Fruit fly (Drosophila melanogaster) whole organism, pupa: ENCODE data around the gene PIG-U.

ENCODE experiments used
- CG10348 ChIP-seq: fragments of 200-800 bp; sonication (Bioruptor generic); IDR thresholded peaks from 2 replicates; pipeline ENCODE4 v1.3.6; 2022; ENCODE audit warnings: missing biosample characterization, missing genetic modification characterization
- CG12605 ChIP-seq: fragments of 200-800 bp; sonication (Bioruptor generic); IDR thresholded peaks from 2 replicates; pipeline ENCODE4 v1.3.6; 2022; ENCODE audit warnings: missing biosample characterization, missing genetic modification characterization
- CG14655 ChIP-seq: fragments of 200-800 bp; sonication (Bioruptor generic); optimal IDR thresholded peaks from 3 replicates; lab custom pipeline; 2017; ENCODE audit warnings: mild to moderate bottlenecking, missing biosample characterization, missing genetic modification reagents, missing genetic modification characterization
- CG15710 ChIP-seq: fragments of 200-800 bp; sonication (Bioruptor generic); optimal IDR thresholded peaks from 2 replicates; lab custom pipeline; 2018; ENCODE audit warnings: missing biosample characterization, mild to moderate bottlenecking, missing genetic modification characterization, moderate library complexity
- CG32121 ChIP-seq: fragments of 200-800 bp; sonication (Bioruptor generic); IDR thresholded peaks from 2 replicates; pipeline ENCODE4 v1.3.6; 2022; ENCODE audit warnings: missing biosample characterization, missing genetic modification characterization
- CG34367 ChIP-seq: fragments of 200-800 bp; sonication (Bioruptor generic); optimal IDR thresholded peaks from 2 replicates; lab custom pipeline; 2018; ENCODE audit warnings: missing biosample characterization, mild to moderate bottlenecking, missing genetic modification characterization
- CG4496 ChIP-seq: fragments of 200-800 bp; sonication (Bioruptor generic); IDR thresholded peaks from 3 replicates; pipeline ENCODE4 v1.3.6; 2022; ENCODE audit warnings: missing biosample characterization, missing genetic modification characterization
- CG8301 ChIP-seq: fragments of 200-800 bp; sonication (Bioruptor generic); optimal IDR thresholded peaks from 2 replicates; lab custom pipeline; 2018; ENCODE audit warnings: missing biosample characterization, mild to moderate bottlenecking, missing genetic modification characterization
- CG9948 ChIP-seq: fragments of 200-800 bp; sonication (Bioruptor generic); optimal IDR thresholded peaks from 2 replicates; lab custom pipeline; 2018; ENCODE audit warnings: missing biosample characterization, mild to moderate bottlenecking, missing genetic modification characterization, moderate library complexity
- D1 ChIP-seq: fragments of 200-800 bp; sonication (Bioruptor generic); optimal IDR thresholded peaks from 2 replicates; lab custom pipeline; 2018; ENCODE audit warnings: missing biosample characterization, mild to moderate bottlenecking, missing genetic modification characterization, moderate library complexity
- EcR ChIP-seq: fragments of 200-800 bp; sonication (Bioruptor generic); optimal IDR thresholded peaks from 3 replicates; lab custom pipeline; 2019; ENCODE audit warnings: missing biosample characterization, missing genetic modification characterization, mild to moderate bottlenecking, moderate library complexity, missing genetic modification reagents
- Ets98B ChIP-seq: fragments of 200-800 bp; sonication (Bioruptor generic); IDR thresholded peaks from 2 replicates; pipeline ENCODE4 v1.3.6; 2022; ENCODE audit warnings: missing biosample characterization, missing genetic modification characterization
- Pif1A ChIP-seq: fragments of 200-800 bp; sonication (Bioruptor generic); optimal IDR thresholded peaks from 3 replicates; lab custom pipeline; 2016; ENCODE audit warnings: missing biosample characterization, missing genetic modification characterization
- Pif1B ChIP-seq: fragments of 200-800 bp; sonication (Bioruptor generic); optimal IDR thresholded peaks from 3 replicates; lab custom pipeline; 2016; ENCODE audit warnings: missing biosample characterization, missing genetic modification characterization
- Snoo ChIP-seq: fragments of 200-800 bp; sonication (Bioruptor generic); optimal IDR thresholded peaks from 3 replicates; lab custom pipeline; 2017; ENCODE audit warnings: missing biosample characterization, mild to moderate bottlenecking, missing genetic modification characterization, inconsistent platforms
- gl ChIP-seq: fragments of 200-800 bp; sonication (Bioruptor generic); optimal IDR thresholded peaks from 2 replicates; lab custom pipeline; 2018; ENCODE audit warnings: missing biosample characterization, mild to moderate bottlenecking, missing genetic modification characterization
- rn ChIP-seq: fragments of 200-800 bp; sonication (Bioruptor generic); IDR thresholded peaks from 2 replicates; pipeline ENCODE4 v1.3.6; 2022; ENCODE audit warnings: missing biosample characterization, missing genetic modification characterization

The PIG-U gene

dm6 chr2L:8543731-8544359, 28.9 kb downstream of the PIG-U start:
- TF ChIP-seq CG9948 (no peak), Ets98B (GFP tag; lab: Robert Waterston, UW) (peak; percentile 20; the same call in 1 of the 2 replicates), CG10348 (GFP tag; lab: Robert Waterston, UW) (no peak)

- TF ChIP-seq rn (no peak), CG9948 (no peak), EcR (GFP tag; lab: Kevin White, UChicago) (no peak), D1 (tag; lab: Kevin White, UChicago) (no peak), Pif1B (no peak), CG12605 (GFP tag; lab: Robert Waterston, UW) (no peak), CG14655 (GFP tag; lab: Kevin White, UChicago) (no peak)
Observed at dm6 chr2L:8544636-8545035, 29.7 kb downstream of the PIG-U start.

dm6 chr2L:8545393-8546100, 30.7 kb downstream of the PIG-U start:
- TF ChIP-seq CG10348 (GFP tag; lab: Robert Waterston, UW) (no peak), CG14655 (GFP tag; lab: Kevin White, UChicago) (peak; percentile 18)

dm6 chr2L:8548118-8548517, 33.2 kb downstream of the PIG-U start:
- TF ChIP-seq Snoo (tag; lab: Kevin White, UChicago) (no peak), CG14655 (GFP tag; lab: Kevin White, UChicago) (no peak), CG8301 (no peak), Pif1B (no peak), CG32121 (no peak), Ets98B (GFP tag; lab: Robert Waterston, UW) (no peak)

- TF ChIP-seq CG9948 (peak; percentile 2), EcR (GFP tag; lab: Kevin White, UChicago) (no peak), Pif1A (GFP tag; lab: Kevin White, UChicago) (peak; percentile 6)
Observed at dm6 chr2L:8552472-8552871, 37.6 kb downstream of the PIG-U start.

- no peak for TF ChIP-seq CG9948
- peak; percentile 13 for TF ChIP-seq CG14655 (GFP tag; lab: Kevin White, UChicago)
- no peak for TF ChIP-seq gl (tag; lab: Kevin White, UChicago)
- TF ChIP-seq, all 21 proteins: peak for 1
Observed at dm6 chr2L:8553789-8554626, 39.1 kb downstream of the PIG-U start.

dm6 chr2L:8556207-8556606, 41.3 kb downstream of the PIG-U start:
- TF ChIP-seq CG34367 (tag; lab: Kevin White, UChicago) (no peak), CG9948 (no peak), gl (tag; lab: Kevin White, UChicago) (no peak), CG15710 (tag; lab: Kevin White, UChicago) (no peak), Snoo (tag; lab: Kevin White, UChicago) (no peak), CG12605 (GFP tag; lab: Robert Waterston, UW) (no peak), CG4496 (GFP tag; lab: Robert Waterston, UW) (no peak)
